Fruit fly (Drosophila melanogaster) whole organism, adult: ENCODE data around the gene CG42729.

Experiments
- CG11617 ChIP-seq: fragments of 200-800 bp; sonication (Bioruptor generic); optimal IDR thresholded peaks from 2 replicates; lab custom pipeline; 2017; ENCODE audit warnings: mild to moderate bottlenecking, missing biosample characterization, missing genetic modification reagents, missing genetic modification characterization
- CG12768 ChIP-seq: fragments of 200-800 bp; sonication (Bioruptor generic); optimal IDR thresholded peaks from 2 replicates; lab custom pipeline; 2017; ENCODE audit warnings: missing biosample characterization, missing genetic modification characterization, mild to moderate bottlenecking, moderate library complexity, missing genetic modification reagents
- CG14711 ChIP-seq: fragments of 200-800 bp; sonication (Bioruptor generic); optimal IDR thresholded peaks from 2 replicates; lab custom pipeline; 2018; ENCODE audit warnings: missing biosample characterization, mild to moderate bottlenecking, missing genetic modification characterization, moderate library complexity
- CG1620 ChIP-seq: fragments of 200-800 bp; sonication (Bioruptor generic); optimal IDR thresholded peaks from 2 replicates; lab custom pipeline; 2016; ENCODE audit warnings: missing biosample characterization, missing genetic modification characterization
- CG33017 ChIP-seq: fragments of 200-800 bp; sonication (Bioruptor generic); optimal IDR thresholded peaks from 2 replicates; lab custom pipeline; 2018; ENCODE audit warnings: missing biosample characterization, mild to moderate bottlenecking, missing genetic modification characterization, moderate library complexity
- CG5204 ChIP-seq: fragments of 200-800 bp; sonication (Bioruptor generic); optimal IDR thresholded peaks from 2 replicates; lab custom pipeline; 2016; ENCODE audit warnings: missing biosample characterization, missing genetic modification characterization
- CG7045 ChIP-seq: fragments of 200-800 bp; sonication (Bioruptor generic); optimal IDR thresholded peaks from 2 replicates; lab custom pipeline; 2017; ENCODE audit warnings: missing biosample characterization, mild to moderate bottlenecking, missing genetic modification characterization
- CG7101 ChIP-seq: fragments of 200-800 bp; sonication (Bioruptor generic); optimal IDR thresholded peaks from 2 replicates; lab custom pipeline; 2018; ENCODE audit warnings: missing biosample characterization, mild to moderate bottlenecking, missing genetic modification characterization, moderate library complexity
- Clk ChIP-seq: fragments of 200-800 bp; sonication (Bioruptor generic); optimal IDR thresholded peaks from 2 replicates; lab custom pipeline; 2017; ENCODE audit warnings: missing biosample characterization, missing genetic modification characterization
- Crg-1 ChIP-seq: fragments of 200-800 bp; sonication (Bioruptor generic); optimal IDR thresholded peaks from 2 replicates; lab custom pipeline; 2016; ENCODE audit warnings: missing biosample characterization, missing genetic modification characterization
- Hr96 ChIP-seq: fragments of 200-800 bp; sonication (Bioruptor generic); optimal IDR thresholded peaks from 2 replicates; lab custom pipeline; 2016; ENCODE audit warnings: missing biosample characterization, missing genetic modification characterization
- Mnt ChIP-seq: fragments of 200-800 bp; sonication (Bioruptor generic); optimal IDR thresholded peaks from 2 replicates; lab custom pipeline; 2016; ENCODE audit warnings: missing biosample characterization, mild to moderate bottlenecking, missing genetic modification characterization
- bab1 ChIP-seq: fragments of 200-800 bp; sonication (Bioruptor generic); optimal IDR thresholded peaks from 3 replicates; lab custom pipeline; 2019; ENCODE audit warnings: missing biosample characterization, mild to moderate bottlenecking, missing genetic modification characterization, moderate library complexity
- cic ChIP-seq: fragments of 200-800 bp; sonication (Bioruptor generic); optimal IDR thresholded peaks from 2 replicates; lab custom pipeline; 2017; ENCODE audit warnings: missing biosample characterization, mild to moderate bottlenecking, missing genetic modification characterization, moderate library complexity
- cnc ChIP-seq, 2 experiments: fragments of >200 bp; optimal IDR thresholded peaks; 2 replicates each; lab custom pipeline; 2017
- kay ChIP-seq: fragments of 200-800 bp; sonication (Bioruptor generic); peaks from one replicate; lab custom pipeline; 2016; ENCODE audit warnings: missing biosample characterization, missing genetic modification characterization, borderline replicate concordance
- ovo ChIP-seq: fragments of 200-800 bp; sonication (Bioruptor generic); optimal IDR thresholded peaks from 2 replicates; lab custom pipeline; 2016; ENCODE audit warnings: missing biosample characterization, missing genetic modification characterization
- pad ChIP-seq: fragments of 200-800 bp; sonication (Bioruptor generic); optimal IDR thresholded peaks from 3 replicates; lab custom pipeline; 2017; ENCODE audit warnings: missing biosample characterization, missing genetic modification characterization, mild to moderate bottlenecking, moderate library complexity, missing genetic modification reagents
- tj ChIP-seq: fragments of 200-800 bp; sonication (Bioruptor generic); optimal IDR thresholded peaks from 3 replicates; lab custom pipeline; 2017; ENCODE audit warnings: missing biosample characterization, mild to moderate bottlenecking, missing genetic modification characterization, moderate library complexity
- toe ChIP-seq: fragments of 200-800 bp; sonication (Bioruptor generic); optimal IDR thresholded peaks from 2 replicates; lab custom pipeline; 2016; ENCODE audit warnings: missing biosample characterization, missing genetic modification characterization

Gene CG42729

DNA sequence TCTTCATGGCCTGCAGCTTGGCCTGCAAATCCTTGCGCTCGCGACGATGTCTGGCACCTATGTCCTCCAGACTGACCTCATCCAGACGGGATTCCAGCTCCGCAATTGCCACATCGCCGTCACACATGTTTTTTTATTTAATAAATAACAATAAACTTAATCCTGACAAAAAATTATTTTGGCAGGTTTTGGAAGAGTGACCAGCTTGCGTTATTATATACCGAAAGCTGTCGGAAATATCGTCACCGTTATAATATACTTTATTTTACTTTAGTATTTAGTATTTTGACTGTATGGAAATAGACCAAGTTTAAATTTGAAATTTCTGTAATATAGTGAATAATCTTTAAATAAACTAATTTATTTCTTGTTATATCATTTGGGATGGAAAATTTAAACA lies 22.6 kb downstream of the CG42729 start, which contains the start of gene CG7857:
CG7857 (minus strand) TSS at position 208 of the 400 bp plus-strand sequence.
- no peak for TF ChIP-seq CG1620
- no peak for TF ChIP-seq CG5204 (GFP tag; lab: Kevin White, UChicago)
- TF ChIP-seq CG11617 (GFP tag; lab: Kevin White, UChicago): no peak
- TF ChIP-seq CG14711 (tag; lab: Kevin White, UChicago): no peak
- no peak for TF ChIP-seq Clk (GFP tag; lab: Kevin White, UChicago)
- no peak for TF ChIP-seq ovo (GFP tag; lab: Kevin White, UChicago)
- no peak for TF ChIP-seq CG7101 (tag; lab: Kevin White, UChicago)
- TF ChIP-seq CG7045 (GFP tag; lab: Kevin White, UChicago): no peak
- no peak for TF ChIP-seq toe
- TF ChIP-seq cic (GFP tag; lab: Kevin White, UChicago): no peak
- TF ChIP-seq kay (GFP tag; lab: Kevin White, UChicago): no peak
- TF ChIP-seq CG12768: no peak
- TF ChIP-seq tj (GFP tag; lab: Kevin White, UChicago): no peak
- no peak for TF ChIP-seq bab1 (GFP tag; lab: Kevin White, UChicago)
- no peak for TF ChIP-seq Hr96 (GFP tag; lab: Kevin White, UChicago)
- no peak for TF ChIP-seq cnc (optimal IDR thresholded peaks at IDR 0.05; lab: Kevin White, UChicago)
- TF ChIP-seq Crg-1: no peak
- no peak for TF ChIP-seq Mnt (GFP tag; lab: Kevin White, UChicago)

DNA sequence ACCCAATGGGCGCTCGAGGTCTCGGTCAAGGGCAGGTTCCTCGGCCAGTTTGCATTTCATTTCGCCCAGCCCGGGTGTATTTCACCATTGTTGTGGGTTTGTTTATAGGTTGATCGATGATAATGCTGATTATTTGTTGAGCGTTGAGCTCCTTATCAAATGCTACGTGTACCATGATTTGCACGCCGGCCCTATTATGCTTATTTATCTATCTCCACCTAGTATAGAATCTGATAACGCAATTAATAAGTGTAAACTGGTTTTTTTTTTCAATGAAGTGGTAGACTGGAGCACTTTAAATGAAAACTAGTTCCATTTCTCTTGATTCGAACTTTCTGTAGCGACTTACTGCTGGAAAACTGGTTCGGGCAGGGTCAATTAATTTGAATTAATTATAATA lies 25.1 kb downstream of the CG42729 start:
- TF ChIP-seq CG11617 (GFP tag; lab: Kevin White, UChicago) (no peak), toe (no peak), cnc (optimal IDR thresholded peaks at IDR 0.05; lab: Kevin White, UChicago) (no peak), cic (GFP tag; lab: Kevin White, UChicago) (peak; percentile 8)

DNA sequence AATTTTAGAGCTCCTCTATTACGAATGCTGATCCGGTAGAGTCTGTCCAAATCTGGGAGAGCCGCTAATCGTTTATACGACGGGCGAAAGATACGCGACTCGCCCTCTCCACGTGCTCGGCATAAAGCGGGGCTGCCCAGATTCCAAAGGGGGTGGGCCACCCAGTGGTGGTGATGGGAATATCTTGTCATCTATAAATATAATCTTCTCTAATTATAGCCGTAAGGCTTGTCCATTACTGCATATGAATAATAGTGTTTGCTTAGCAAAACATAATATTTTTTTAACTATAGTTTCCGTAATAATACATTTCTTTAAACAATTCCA lies 25.7 kb downstream of the CG42729 start:
- TF ChIP-seq Clk (GFP tag; lab: Kevin White, UChicago): no peak
- peak; percentile 9 for TF ChIP-seq cic (GFP tag; lab: Kevin White, UChicago)
- no peak for TF ChIP-seq tj (GFP tag; lab: Kevin White, UChicago)
- no peak for TF ChIP-seq CG7045 (GFP tag; lab: Kevin White, UChicago)
- TF ChIP-seq Mnt (GFP tag; lab: Kevin White, UChicago): peak; percentile 60
- no peak for TF ChIP-seq CG5204 (GFP tag; lab: Kevin White, UChicago)
- no peak for TF ChIP-seq pad (GFP tag; lab: Kevin White, UChicago)
- no peak for TF ChIP-seq bab1 (GFP tag; lab: Kevin White, UChicago)
- TF ChIP-seq ovo (GFP tag; lab: Kevin White, UChicago): no peak
- TF ChIP-seq kay (GFP tag; lab: Kevin White, UChicago): no peak
- no peak for TF ChIP-seq CG33017 (tag; lab: Kevin White, UChicago)
- no peak for TF ChIP-seq CG14711 (tag; lab: Kevin White, UChicago)
- no peak for TF ChIP-seq CG1620
- no peak for TF ChIP-seq Hr96 (GFP tag; lab: Kevin White, UChicago)
- no peak for TF ChIP-seq CG7101 (tag; lab: Kevin White, UChicago)
- no peak for TF ChIP-seq Crg-1
- TF ChIP-seq toe: no peak
- peak; percentile 27 for TF ChIP-seq CG12768
- TF ChIP-seq CG11617 (GFP tag; lab: Kevin White, UChicago): no peak
- TF ChIP-seq cnc (optimal IDR thresholded peaks at IDR 0.05; lab: Kevin White, UChicago): no peak

DNA sequence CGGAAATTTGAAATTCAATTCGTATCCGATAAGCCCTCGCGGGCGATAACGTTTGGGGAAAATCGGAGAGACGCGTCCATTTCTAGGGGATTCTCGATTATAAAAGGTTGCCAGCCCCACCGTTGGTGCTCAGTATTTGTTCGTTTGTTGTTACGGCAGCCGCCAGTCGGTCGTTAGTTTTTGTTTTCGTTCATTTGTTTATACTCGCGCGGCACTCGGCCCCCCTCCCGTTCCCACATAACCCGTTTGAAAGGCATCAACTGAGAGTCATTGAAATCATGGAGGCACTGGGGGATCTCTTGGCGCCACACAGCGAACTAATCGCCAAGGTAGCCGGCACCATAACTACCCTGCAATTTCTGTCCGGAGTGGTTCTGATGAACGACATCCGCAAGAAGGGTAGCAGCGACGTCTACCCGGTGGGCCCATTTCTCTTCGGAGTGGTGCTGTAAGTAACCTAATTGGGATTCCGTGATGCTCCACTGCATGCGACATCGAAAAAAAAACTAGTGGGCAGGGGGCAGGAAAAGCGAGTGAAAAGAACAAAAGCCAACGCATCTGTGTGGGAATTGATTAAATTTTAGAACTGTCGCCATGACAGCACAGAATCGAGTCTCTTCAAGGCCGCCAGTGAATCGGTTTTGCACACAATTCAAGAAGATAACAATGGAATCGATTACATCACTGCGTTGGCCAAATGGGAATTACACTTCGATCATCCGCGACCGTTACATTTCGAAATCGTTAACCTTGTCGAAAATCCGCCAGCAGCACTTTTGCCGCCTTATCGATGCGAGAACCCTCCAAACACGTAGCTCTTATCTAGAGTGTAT lies 26.3 kb downstream of the CG42729 start, which contains the start of gene CG7272:
CG7272 (plus strand) TSS at position 126 of the 833 bp plus-strand sequence.
- TF ChIP-seq CG14711 (tag; lab: Kevin White, UChicago) (no peak), Hr96 (GFP tag; lab: Kevin White, UChicago) (no peak), ovo (GFP tag; lab: Kevin White, UChicago) (no peak), CG11617 (GFP tag; lab: Kevin White, UChicago) (peak; percentile 16), Crg-1 (peak; percentile 0), pad (GFP tag; lab: Kevin White, UChicago) (no peak), CG12768 (peak; percentile 43), CG7101 (tag; lab: Kevin White, UChicago) (peak; percentile 22), CG7045 (GFP tag; lab: Kevin White, UChicago) (no peak), Mnt (GFP tag; lab: Kevin White, UChicago) (peak; percentile 74), cic (GFP tag; lab: Kevin White, UChicago) (peak; percentile 82), CG33017 (tag; lab: Kevin White, UChicago) (peak; percentile 21), cnc (optimal IDR thresholded peaks at IDR 0.05; lab: Kevin White, UChicago) (peak in 1 of 2 experiments; percentile 63)

DNA sequence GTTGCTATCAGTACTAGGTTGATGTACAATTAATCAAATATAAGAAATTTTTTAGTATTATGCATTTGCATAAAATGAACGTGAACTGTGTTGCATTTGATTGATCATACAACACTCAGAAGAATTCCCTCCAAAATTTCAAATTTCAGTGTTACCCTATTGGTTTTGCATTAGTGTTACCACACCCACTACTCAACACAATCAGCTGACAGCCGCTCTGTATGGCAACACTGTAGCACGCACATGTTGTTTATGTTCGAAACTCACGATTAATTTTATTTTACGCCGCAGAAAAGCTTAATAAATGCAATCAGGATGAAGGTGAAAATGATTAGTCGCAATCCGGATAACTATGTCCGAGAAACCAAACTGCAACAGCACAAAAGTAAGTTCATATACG lies 28.6 kb downstream of the CG42729 start, which contains the start of gene CG7275:
CG7275 (plus strand) TSS at position 215 of the 400 bp plus-strand sequence.
- TF ChIP-seq Hr96 (GFP tag; lab: Kevin White, UChicago): no peak
- TF ChIP-seq bab1 (GFP tag; lab: Kevin White, UChicago): peak; percentile 88
- TF ChIP-seq Mnt (GFP tag; lab: Kevin White, UChicago): peak; percentile 97
- peak; percentile 50 for TF ChIP-seq cic (GFP tag; lab: Kevin White, UChicago)

DNA sequence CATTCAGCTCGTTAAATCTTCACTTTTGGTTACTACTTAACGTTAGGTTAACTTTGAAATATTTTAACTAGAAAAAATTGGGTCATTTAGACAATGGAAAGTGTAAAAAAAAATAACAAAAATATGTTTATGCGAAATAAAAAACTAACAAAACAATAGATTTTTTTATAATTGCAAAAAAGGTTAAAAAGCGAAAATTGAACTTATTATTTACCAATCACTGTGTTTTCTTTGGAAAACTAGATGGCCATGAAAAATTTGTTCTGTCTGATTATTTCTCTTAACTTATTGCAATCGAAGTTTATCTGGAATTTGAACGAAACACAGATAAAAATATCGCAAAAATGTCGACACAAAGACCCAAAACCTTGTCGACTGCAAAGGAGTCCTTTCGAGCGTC lies 29.4 kb downstream of the CG42729 start, which contains the start of gene CG7276:
CG7276 (plus strand) TSS at position 301 of the 400 bp plus-strand sequence.
- TF ChIP-seq CG33017 (tag; lab: Kevin White, UChicago) (no peak), CG1620 (no peak), bab1 (GFP tag; lab: Kevin White, UChicago) (no peak), kay (GFP tag; lab: Kevin White, UChicago) (no peak), Mnt (GFP tag; lab: Kevin White, UChicago) (no peak), pad (GFP tag; lab: Kevin White, UChicago) (no peak)
